Worm (Caenorhabditis elegans) whole organism, early embryonic: Measurements from ENCODE around the gene nhr-251.

Experiments used
- B0310.2 ChIP-seq: sonication (generic microtip); optimal IDR thresholded peaks from 2 replicates; lab custom pipeline; 2016; ENCODE audit warnings: mild to moderate bottlenecking, missing genetic modification characterization, missing compliant biosample characterization
- F13C5.2 ChIP-seq: sonication (generic microtip); optimal IDR thresholded peaks from 2 replicates; lab custom pipeline; 2017; ENCODE audit warnings: mild to moderate bottlenecking, missing genetic modification characterization, inconsistent platforms, missing compliant biosample characterization
- aly-1 ChIP-seq: sonication (generic microtip); optimal IDR thresholded peaks from 2 replicates; lab custom pipeline; 2016; ENCODE audit warnings: missing genetic modification characterization, missing compliant biosample characterization
- ama-1 ChIP-seq: fragments of 150-350 bp; optimal IDR thresholded peaks from 2 replicates; lab custom pipeline; 2014
- ceh-13 ChIP-seq: fragments of 200-800 bp; sonication (Bioruptor generic); optimal IDR thresholded peaks from 2 replicates; lab custom pipeline; 2018; ENCODE audit warnings: mild to moderate bottlenecking, missing genetic modification characterization, missing compliant biosample characterization
- ceh-36 ChIP-seq: sonication (generic microtip); optimal IDR thresholded peaks from 2 replicates; lab custom pipeline; 2016; ENCODE audit warnings: missing genetic modification characterization, inconsistent platforms, missing compliant biosample characterization
- ets-7 ChIP-seq: sonication (generic microtip); optimal IDR thresholded peaks from 2 replicates; lab custom pipeline; 2016; ENCODE audit warnings: missing genotype, missing genetic modification characterization, missing compliant biosample characterization
- flt-1 ChIP-seq: fragments of 200-800 bp; sonication (Bioruptor generic); IDR thresholded peaks from 2 replicates; pipeline ENCODE4 v1.3.6; 2022; ENCODE audit warnings: missing genetic modification characterization, missing compliant biosample characterization
- hmbx-1 ChIP-seq: sonication (generic microtip); optimal IDR thresholded peaks from 2 replicates; lab custom pipeline; 2016; ENCODE audit warnings: mild to moderate bottlenecking, missing genetic modification characterization, missing compliant biosample characterization
- hmg-4 ChIP-seq: fragments of 200-800 bp; sonication (Bioruptor generic); optimal IDR thresholded peaks from 2 replicates; lab custom pipeline; 2018; ENCODE audit warnings: mild to moderate bottlenecking, missing genetic modification characterization, missing compliant biosample characterization
- hnd-1 ChIP-seq: sonication (generic microtip); optimal IDR thresholded peaks from 2 replicates; lab custom pipeline; 2016; ENCODE audit warnings: missing genetic modification characterization, missing compliant biosample characterization
- pes-1 ChIP-seq: fragments of 200-800 bp; sonication (Bioruptor generic); IDR thresholded peaks from 2 replicates; pipeline ENCODE4 v1.3.6; 2022; ENCODE audit warnings: missing genetic modification reagents, missing genetic modification characterization, missing compliant biosample characterization
- scrt-1 ChIP-seq: fragments of 200-800 bp; sonication (Bioruptor generic); IDR thresholded peaks from 2 replicates; pipeline ENCODE4 v1.3.6; 2022; ENCODE audit warnings: missing genetic modification characterization, missing compliant biosample characterization
- sea-1 ChIP-seq: fragments of 200-800 bp; sonication (Bioruptor generic); conservative IDR thresholded peaks from 2 replicates; pipeline ENCODE4 v1.3.6; 2022; ENCODE audit warnings: missing genetic modification characterization, missing compliant biosample characterization
- tbx-11 ChIP-seq: fragments of 200-800 bp; sonication (Bioruptor generic); IDR thresholded peaks from 2 replicates; pipeline ENCODE4 v1.3.6; 2022; ENCODE audit warnings: missing genetic modification characterization, missing compliant biosample characterization
- tbx-37 ChIP-seq: fragments of 200-800 bp; sonication (Bioruptor generic); conservative IDR thresholded peaks from 2 replicates; pipeline ENCODE4 v1.3.6; 2022; ENCODE audit warnings: missing genetic modification reagents, missing genetic modification characterization, missing compliant biosample characterization
- tra-4 ChIP-seq: sonication (generic microtip); optimal IDR thresholded peaks from 2 replicates; lab custom pipeline; 2017; ENCODE audit warnings: missing genetic modification characterization, missing compliant biosample characterization

nhr-251 gene

DNA sequence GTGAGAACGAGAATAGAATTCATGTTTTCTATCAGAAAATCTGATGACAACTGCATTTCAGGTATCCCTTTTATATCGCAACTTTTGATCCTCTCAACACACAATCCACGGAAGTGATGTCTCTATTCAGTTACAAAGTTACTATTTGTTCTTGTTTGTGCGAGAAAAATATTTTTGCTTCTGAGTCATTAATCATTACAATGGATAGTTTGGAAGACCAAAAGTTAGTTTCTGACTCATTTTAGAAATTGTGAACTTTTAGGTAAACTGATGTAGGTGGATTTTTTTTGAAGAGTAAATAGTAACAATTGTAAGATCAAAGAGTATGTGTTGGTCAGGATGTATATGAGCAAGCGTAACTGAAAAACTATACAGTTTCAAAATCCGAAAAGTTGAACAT is 9.3 kb downstream of the nhr-251 start, which contains the start of gene srlf-36:
Gene srlf-36, minus strand, starts transcription at position 101 of the 400 bp plus-strand sequence.
- TF ChIP-seq aly-1 (tag; lab: Kevin White, UChicago) (no peak), tbx-11 (no peak), hnd-1 (tag; lab: Kevin White, UChicago) (no peak), flt-1 (GFP tag; lab: Robert Waterston, UW) (no peak), F13C5.2 (no peak), tbx-37 (GFP tag; lab: Robert Waterston, UW) (no peak), sea-1 (GFP tag; lab: Robert Waterston, UW) (no peak), hmg-4 (GFP tag; lab: Kevin White, UChicago) (no peak), ets-7 (no peak), tra-4 (tag; lab: Kevin White, UChicago) (no peak), ceh-13 (GFP tag; lab: Kevin White, UChicago) (no peak)

DNA sequence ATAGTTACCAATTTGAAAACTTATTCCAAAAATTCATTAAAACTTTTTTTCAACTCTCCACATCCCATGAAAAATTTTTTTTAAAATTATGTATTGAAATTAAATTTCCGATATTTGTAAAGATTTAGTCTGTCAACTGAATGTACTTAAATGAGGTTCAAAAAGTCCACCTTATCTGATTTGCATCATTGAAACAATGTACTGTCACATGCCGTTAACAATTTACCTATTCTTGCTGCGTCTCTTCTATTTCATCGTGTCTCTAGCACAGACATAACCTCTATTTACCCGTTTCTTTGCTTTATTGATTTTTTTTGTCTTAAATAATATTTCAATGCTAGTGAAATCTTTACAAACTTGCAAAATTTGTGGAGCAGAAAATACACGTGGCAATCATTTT is 9.9 kb downstream of the nhr-251 start, which contains the start of gene nhr-90:
Gene nhr-90, plus strand, starts transcription at position 296 of the 400 bp plus-strand sequence.
- TF ChIP-seq ceh-13 (GFP tag; lab: Kevin White, UChicago) (no peak), scrt-1 (GFP tag; lab: Robert Waterston, UW) (no peak), sea-1 (GFP tag; lab: Robert Waterston, UW) (no peak), hnd-1 (tag; lab: Kevin White, UChicago) (no peak), flt-1 (GFP tag; lab: Robert Waterston, UW) (no peak), pes-1 (GFP tag; lab: Robert Waterston, UW) (no peak), ets-7 (no peak), tbx-11 (no peak), hmbx-1 (tag; lab: Kevin White, UChicago) (no peak), ama-1 (lab: Kevin White, UChicago) (no peak), tra-4 (tag; lab: Kevin White, UChicago) (no peak), ceh-36 (no peak), B0310.2 (tag; lab: Kevin White, UChicago) (no peak), aly-1 (tag; lab: Kevin White, UChicago) (no peak), hmg-4 (GFP tag; lab: Kevin White, UChicago) (no peak), F13C5.2 (no peak), tbx-37 (GFP tag; lab: Robert Waterston, UW) (no peak)

DNA sequence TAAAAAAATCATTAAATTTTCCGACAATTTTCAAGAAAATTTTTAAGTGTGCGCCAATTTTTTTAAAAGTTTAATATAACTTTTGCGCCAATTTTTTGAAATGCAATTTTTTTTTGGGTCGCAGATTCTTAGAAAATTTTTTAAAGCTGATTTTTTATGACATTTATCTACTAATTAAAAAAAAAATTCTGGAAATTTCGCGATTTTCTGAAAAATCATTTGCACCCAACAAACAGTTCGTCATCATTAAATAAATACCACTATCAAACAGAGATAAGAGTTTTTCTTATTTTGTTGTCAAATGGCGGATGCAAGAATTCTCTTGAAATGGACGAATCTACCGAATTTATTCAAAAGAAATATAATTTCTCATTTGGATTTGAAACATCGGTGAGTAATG is 14.9 kb downstream of the nhr-251 start, which contains the start of gene F48G7.13:
Gene F48G7.13, plus strand, starts transcription at position 301 of the 400 bp plus-strand sequence.
- no peak for TF ChIP-seq ets-7
- no peak for TF ChIP-seq hmbx-1 (tag; lab: Kevin White, UChicago)
- no peak for TF ChIP-seq ama-1 (lab: Kevin White, UChicago)
- no peak for TF ChIP-seq sea-1 (GFP tag; lab: Robert Waterston, UW)
- no peak for TF ChIP-seq B0310.2 (tag; lab: Kevin White, UChicago)
- TF ChIP-seq ceh-13 (GFP tag; lab: Kevin White, UChicago), result no peak
- no peak for TF ChIP-seq hmg-4 (GFP tag; lab: Kevin White, UChicago)
- no peak for TF ChIP-seq pes-1 (GFP tag; lab: Robert Waterston, UW)
- TF ChIP-seq flt-1 (GFP tag; lab: Robert Waterston, UW), result no peak
- TF ChIP-seq scrt-1 (GFP tag; lab: Robert Waterston, UW), result no peak

DNA sequence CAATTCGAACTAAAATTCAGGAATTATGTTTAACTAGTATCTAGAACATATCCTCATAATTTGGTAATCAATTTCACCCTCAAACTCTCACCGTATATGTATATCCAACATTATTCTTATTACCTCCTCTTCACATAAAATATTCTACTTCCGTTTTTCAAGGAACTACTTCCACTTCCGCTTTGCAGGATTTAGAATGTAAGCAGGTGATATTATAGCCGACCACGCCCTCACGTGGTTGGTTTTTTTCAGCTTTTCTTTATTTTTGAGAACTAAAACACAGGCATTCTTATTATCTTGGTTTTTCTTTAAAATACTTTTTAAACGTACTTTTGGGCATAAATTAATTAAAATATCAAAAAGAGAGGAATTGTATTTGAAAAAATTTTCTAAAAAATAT is 17.6 kb downstream of the nhr-251 start:
- TF ChIP-seq B0310.2 (tag; lab: Kevin White, UChicago), result no peak
- TF ChIP-seq ets-7, result no peak
- no peak for TF ChIP-seq aly-1 (tag; lab: Kevin White, UChicago)
- TF ChIP-seq ama-1 (lab: Kevin White, UChicago), result no peak
- no peak for TF ChIP-seq tbx-11
- no peak for TF ChIP-seq F13C5.2
- TF ChIP-seq tra-4 (tag; lab: Kevin White, UChicago), result no peak
- TF ChIP-seq hmg-4 (GFP tag; lab: Kevin White, UChicago), result no peak
- TF ChIP-seq hnd-1 (tag; lab: Kevin White, UChicago), result no peak
- TF ChIP-seq ceh-13 (GFP tag; lab: Kevin White, UChicago), result no peak
- no peak for TF ChIP-seq ceh-36
- TF ChIP-seq hmbx-1 (tag; lab: Kevin White, UChicago), result no peak
- TF ChIP-seq pes-1 (GFP tag; lab: Robert Waterston, UW), result no peak
- no peak for TF ChIP-seq tbx-37 (GFP tag; lab: Robert Waterston, UW)
- no peak for TF ChIP-seq scrt-1 (GFP tag; lab: Robert Waterston, UW)

DNA sequence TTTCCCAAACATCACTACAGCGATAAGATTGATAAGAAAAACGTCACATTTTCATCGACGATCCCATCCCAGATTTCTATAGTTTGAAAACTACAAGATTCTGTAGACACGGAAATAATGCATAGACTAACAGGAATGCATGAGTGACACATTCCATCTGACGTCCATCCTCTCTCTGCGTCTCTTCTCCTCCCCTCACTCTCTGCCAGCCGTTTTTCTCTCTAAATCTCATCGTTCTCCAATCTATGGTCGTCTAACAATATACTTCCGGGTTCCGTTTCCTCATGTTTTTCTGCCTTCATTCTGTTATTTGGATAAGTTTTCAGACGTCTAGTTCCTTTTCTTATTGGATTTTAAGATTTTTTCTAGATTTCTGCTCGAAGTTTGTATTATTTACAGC is 18.7 kb downstream of the nhr-251 start, which contains the start of gene F48G7.4:
Gene F48G7.4, plus strand, starts transcription at position 400 of the 400 bp plus-strand sequence.
- TF ChIP-seq sea-1 (GFP tag; lab: Robert Waterston, UW), result no peak
- no peak for TF ChIP-seq ets-7
- no peak for TF ChIP-seq B0310.2 (tag; lab: Kevin White, UChicago)

DNA sequence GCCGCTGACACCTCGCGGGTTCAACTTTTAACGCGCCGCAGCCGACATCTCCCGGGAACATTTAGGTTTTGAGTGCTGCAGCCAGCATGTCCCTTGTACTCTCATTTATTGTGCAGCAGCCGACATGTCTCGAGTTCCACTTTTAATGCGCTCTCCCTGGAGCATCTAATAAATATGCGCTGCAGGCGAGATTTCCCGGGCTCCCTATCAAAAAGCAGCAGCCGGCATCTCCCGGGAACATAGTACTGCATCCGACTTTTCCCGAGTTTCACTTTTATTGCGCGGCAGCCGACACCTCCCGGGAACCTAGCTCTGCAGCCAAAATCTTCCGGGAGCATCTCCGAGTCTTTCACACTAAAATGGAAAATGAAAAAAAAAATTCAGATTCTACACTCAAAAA is 20.7 kb downstream of the nhr-251 start:
- TF ChIP-seq hmg-4 (GFP tag; lab: Kevin White, UChicago), result no peak
- TF ChIP-seq aly-1 (tag; lab: Kevin White, UChicago), result no peak
- no peak for TF ChIP-seq pes-1 (GFP tag; lab: Robert Waterston, UW)

DNA sequence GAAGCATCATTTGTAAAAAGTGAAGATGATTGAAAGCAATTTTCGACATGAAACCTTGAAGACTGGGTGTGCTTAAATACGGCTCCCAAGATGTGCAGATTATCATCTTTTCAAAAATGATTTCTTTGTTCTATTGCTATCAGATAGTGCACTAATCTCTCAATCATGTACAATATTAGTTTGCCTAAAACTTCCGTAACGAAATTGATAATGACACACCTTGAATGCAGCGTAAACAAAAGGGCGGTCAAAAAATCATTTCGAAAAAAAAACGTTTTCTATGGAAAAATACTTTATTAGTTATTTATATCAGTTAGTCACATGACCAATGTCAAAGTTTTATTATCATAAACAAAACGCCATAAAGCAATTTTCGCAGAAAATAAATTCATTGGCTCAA is 22.6 kb downstream of the nhr-251 start, which contains the start of gene F48G7.5:
Gene F48G7.5, minus strand, starts transcription at position 34 of the 400 bp plus-strand sequence.
- TF ChIP-seq ama-1 (lab: Kevin White, UChicago) (no peak), flt-1 (GFP tag; lab: Robert Waterston, UW) (no peak), ets-7 (no peak), sea-1 (GFP tag; lab: Robert Waterston, UW) (no peak), hmbx-1 (tag; lab: Kevin White, UChicago) (no peak), B0310.2 (tag; lab: Kevin White, UChicago) (no peak), ceh-36 (no peak), tbx-37 (GFP tag; lab: Robert Waterston, UW) (no peak), tbx-11 (no peak), tra-4 (tag; lab: Kevin White, UChicago) (no peak), scrt-1 (GFP tag; lab: Robert Waterston, UW) (no peak)
